Worm (Caenorhabditis elegans) whole organism, L1 larva: ENCODE data around the gene str-190.

Source experiments
- C34B4.2 ChIP-seq: sonication (generic microtip); optimal IDR thresholded peaks from 2 replicates; lab custom pipeline; 2017; ENCODE audit warnings: mild to moderate bottlenecking, missing genetic modification characterization, missing compliant biosample characterization
- aly-2 ChIP-seq: fragments of 150-350 bp; optimal IDR thresholded peaks from 2 replicates; lab custom pipeline; 2014; ENCODE audit warnings: missing biosample characterization, missing genetic modification characterization
- ama-1 ChIP-seq: fragments of 150-350 bp; optimal IDR thresholded peaks from 2 replicates; lab custom pipeline; 2014
- ceh-63 ChIP-seq: fragments of 200-800 bp; sonication (Bioruptor generic); optimal IDR thresholded peaks from 2 replicates; lab custom pipeline; 2018; ENCODE audit warnings: mild to moderate bottlenecking, missing genetic modification characterization, missing compliant biosample characterization
- ceh-82 ChIP-seq, 3 experiments: fragments of 150-350 bp in 1 of 3; sonication (generic microtip) in 2 of 3; optimal IDR thresholded peaks; 2 replicates each; lab custom pipeline; 2014 to 2017; ENCODE audit warnings: missing biosample characterization in 3 of 3, missing genetic modification characterization in 3 of 3
- ceh-88 ChIP-seq: fragments of 200-800 bp; sonication (Bioruptor generic); IDR thresholded peaks from 2 replicates; pipeline ENCODE4 v1.3.6; 2022; ENCODE audit warnings: missing genetic modification characterization, missing compliant biosample characterization
- dpl-1 ChIP-seq, 3 experiments: fragments of 150-350 bp in 2 of 3; sonication (generic microtip) in 1 of 3; optimal IDR thresholded peaks; 2 replicates each; lab custom pipeline; 2014 to 2017; ENCODE audit warnings: missing biosample characterization in 3 of 3, missing genetic modification characterization in 3 of 3, missing genetic modification reagents in 3 of 3
- mdl-1 ChIP-seq, 2 experiments: fragments of 150-350 bp; optimal IDR thresholded peaks; 2 replicates each; lab custom pipeline; 2014 to 2017; ENCODE audit warnings: missing biosample characterization in 2 of 2, missing genetic modification characterization in 2 of 2, inconsistent platforms in 1 of 2
- nhr-12 ChIP-seq: sonication (generic microtip); optimal IDR thresholded peaks from 2 replicates; lab custom pipeline; 2017; ENCODE audit warnings: missing biosample characterization, missing genetic modification characterization
- pag-3 ChIP-seq: sonication (generic microtip); optimal IDR thresholded peaks from 2 replicates; lab custom pipeline; 2017; ENCODE audit warnings: missing genetic modification characterization, mild to moderate bottlenecking, missing compliant biosample characterization, antibody characterized with exemption, borderline replicate concordance; ENCODE audit not compliant: insufficient read depth
- rnt-1 ChIP-seq: sonication (generic microtip); optimal IDR thresholded peaks from 2 replicates; lab custom pipeline; 2016; ENCODE audit warnings: mild to moderate bottlenecking, missing genetic modification characterization, moderate library complexity, missing compliant biosample characterization
- zag-1 ChIP-seq: fragments of 150-350 bp; optimal IDR thresholded peaks from 2 replicates; lab custom pipeline; 2014; ENCODE audit warnings: missing biosample characterization, missing genetic modification characterization

DNA sequence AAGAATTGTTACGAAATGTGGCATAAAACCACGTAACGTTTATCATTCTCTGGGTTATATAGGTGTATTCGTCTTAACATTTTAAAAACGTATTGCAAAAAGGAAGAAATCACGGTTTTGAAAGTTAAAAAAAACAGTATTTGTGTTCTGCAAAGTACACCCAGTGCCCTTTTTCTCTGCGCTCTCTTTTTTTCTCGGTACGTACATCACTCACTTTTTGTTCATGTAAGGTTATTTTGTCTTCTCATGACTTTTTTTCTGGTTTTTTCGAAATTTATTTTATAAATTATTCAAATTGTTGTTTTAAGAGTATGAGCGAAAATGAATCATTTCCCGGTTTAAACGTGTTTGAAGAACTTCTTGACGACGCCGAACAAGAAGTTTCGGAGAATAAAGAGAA is 31.3 kb downstream of the str-190 start, which contains the start of gene F25E5.5:
- TF ChIP-seq nhr-12 (no peak), rnt-1 (tag; lab: Kevin White, UChicago) (no peak), pag-3 (tag; lab: Kevin White, UChicago) (no peak), ceh-63 (no peak), aly-2 (tag; lab: Kevin White, UChicago) (no peak), ceh-88 (GFP tag; lab: Robert Waterston, UW) (no peak), ama-1 (no peak), ceh-82 (tag; optimal IDR thresholded peaks at IDR 0.05; lab: Kevin White, UChicago) (no peak), C34B4.2 (no peak), dpl-1 (GFP tag; optimal IDR thresholded peaks at IDR 0.05; lab: Kevin White, UChicago) (no peak), zag-1 (tag; lab: Kevin White, UChicago) (no peak), mdl-1 (tag; optimal IDR thresholded peaks at IDR 0.05; lab: Kevin White, UChicago) (no peak)
